Fruit fly (Drosophila melanogaster): ENCODE measurements around the gene CG42692.

Gene CG42692

DNA sequence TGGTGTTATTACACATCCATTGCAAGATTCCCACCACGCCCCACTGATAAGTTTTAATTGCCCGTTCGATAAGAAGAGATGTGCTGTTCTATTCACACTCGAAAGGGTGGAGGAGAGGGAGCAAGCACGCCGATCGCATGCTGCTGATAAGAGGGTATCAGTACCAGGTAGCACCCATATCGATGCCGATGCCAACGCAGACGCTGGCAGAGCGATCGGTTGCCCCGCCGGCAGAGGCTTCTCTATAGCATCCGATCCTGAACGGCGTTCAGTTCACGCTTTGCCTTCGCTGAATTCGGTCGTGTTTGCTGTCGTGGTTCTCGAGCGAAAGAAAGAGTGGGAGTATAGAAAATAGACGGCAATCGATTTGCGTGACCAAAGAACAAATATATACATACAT, 5.6 kb downstream of the CG42692 start (continued):
- TF ChIP-seq CG7987 (GFP tag; optimal IDR thresholded peaks at IDR 0.05): peak; percentile 72
- no peak for TF ChIP-seq oc (tag; optimal IDR thresholded peaks at IDR 0.05)
- no peak for TF ChIP-seq CG1602 (GFP tag; optimal IDR thresholded peaks at IDR 0.05)
- TF ChIP-seq Nf-YC (tag; optimal IDR thresholded peaks at IDR 0.05): no peak
- no peak for TF ChIP-seq otp (GFP tag; IDR thresholded peaks at IDR 0.05)
- TF ChIP-seq CG9932 (GFP tag; IDR thresholded peaks at IDR 0.05): no peak
- TF ChIP-seq CG1233 (GFP tag; optimal IDR thresholded peaks at IDR 0.05): no peak
- TF ChIP-seq CG1024 (GFP tag; IDR thresholded peaks at IDR 0.05): no peak
- no peak for TF ChIP-seq CG15011 (GFP tag; optimal IDR thresholded peaks at IDR 0.05)
- no peak for TF ChIP-seq schlank (tag; optimal IDR thresholded peaks at IDR 0.05)
- no peak for TF ChIP-seq ro (GFP tag; IDR thresholded peaks at IDR 0.05)
- TF ChIP-seq Chrac-16 (GFP tag; optimal IDR thresholded peaks at IDR 0.05): no peak
- peak; percentile 37 for TF ChIP-seq sd (tag; optimal IDR thresholded peaks at IDR 0.05)
- TF ChIP-seq zfh2 (GFP tag; optimal IDR thresholded peaks at IDR 0.05): no peak
- TF ChIP-seq CG14441 (GFP tag; IDR thresholded peaks at IDR 0.05): 0 out of 2 replicates have a peak, but pooled peaks have one; percentile 7
- TF ChIP-seq seq (GFP tag; IDR thresholded peaks at IDR 0.05): no peak
- TF ChIP-seq Dbx (GFP tag; IDR thresholded peaks at IDR 0.05): 0 out of 3 replicates have a peak, but pooled peaks have one; percentile 42
- no peak for TF ChIP-seq CG10431 (GFP tag; optimal IDR thresholded peaks at IDR 0.05)
- TF ChIP-seq gt (GFP tag; IDR thresholded peaks at IDR 0.05): no peak
- no peak for TF ChIP-seq Kr (GFP tag; optimal IDR thresholded peaks at IDR 0.05)
- no peak for TF ChIP-seq CG6765 (GFP tag; optimal IDR thresholded peaks at IDR 0.05)
- no peak for TF ChIP-seq lola (GFP tag; optimal IDR thresholded peaks at IDR 0.05)
- TF ChIP-seq CkIIα-i1 (GFP tag; IDR thresholded peaks at IDR 0.05): no peak
- TF ChIP-seq croc (GFP tag; conservative IDR thresholded peaks at IDR 0.05): no peak
- TF ChIP-seq zfh1 (GFP tag; IDR thresholded peaks at IDR 0.05): peak; percentile 57; the same call in 1 of the 3 replicates
- TF ChIP-seq gce (GFP tag; IDR thresholded peaks at IDR 0.05): no peak
- TF ChIP-seq her (GFP tag; optimal IDR thresholded peaks at IDR 0.05): peak; percentile 19
- no peak for TF ChIP-seq CG9609 (GFP tag; optimal IDR thresholded peaks at IDR 0.05)
- no peak for TF ChIP-seq CG3726 (GFP tag; IDR thresholded peaks at IDR 0.05)
- TF ChIP-seq Eip74EF (GFP tag; optimal IDR thresholded peaks at IDR 0.05): no peak
- TF ChIP-seq caup (GFP tag; optimal IDR thresholded peaks at IDR 0.05; ENCODE audit: severe bottlenecking): peak; percentile 51
- no peak for TF ChIP-seq nmo (GFP tag; optimal IDR thresholded peaks at IDR 0.05)
- no peak for TF ChIP-seq lmd (GFP tag; IDR thresholded peaks at IDR 0.05)
- no peak for TF ChIP-seq stc (GFP tag; IDR thresholded peaks at IDR 0.05)
- no peak for TF ChIP-seq CG9817 (tag; optimal IDR thresholded peaks at IDR 0.05)
- no peak for TF ChIP-seq CG6813 (GFP tag; optimal IDR thresholded peaks at IDR 0.05)
- TF ChIP-seq Vsx1 (GFP tag; optimal IDR thresholded peaks at IDR 0.05): peak; percentile 11
- no peak for TF ChIP-seq jing (GFP tag; optimal IDR thresholded peaks at IDR 0.05)
- no peak; the same call in 1 of the 3 replicates for TF ChIP-seq sr (GFP tag; IDR thresholded peaks at IDR 0.05)
- no peak for TF ChIP-seq run (tag; optimal IDR thresholded peaks at IDR 0.05)
- no peak for TF ChIP-seq CG8924 (tag; optimal IDR thresholded peaks at IDR 0.05)
- no peak for TF ChIP-seq Xbp1 (GFP tag; optimal IDR thresholded peaks at IDR 0.05)
- TF ChIP-seq Fer2 (tag; optimal IDR thresholded peaks at IDR 0.05): no peak
- TF ChIP-seq Atf-2 (GFP tag; optimal IDR thresholded peaks at IDR 0.05): no peak
- no peak for TF ChIP-seq Sox100B (GFP tag; optimal IDR thresholded peaks at IDR 0.05)
- no peak for TF ChIP-seq tx (GFP tag; optimal IDR thresholded peaks at IDR 0.05)
- peak; percentile 91 for TF ChIP-seq sug (tag; optimal IDR thresholded peaks at IDR 0.05)
- no peak for TF ChIP-seq CG13287 (GFP tag; IDR thresholded peaks at IDR 0.05; ENCODE audit: partially characterized antibody)
- no peak for TF ChIP-seq CG3847 (GFP tag; IDR thresholded peaks at IDR 0.05)
- no peak for TF ChIP-seq bbx (GFP tag; IDR thresholded peaks at IDR 0.05; ENCODE audit: partially characterized antibody)
- TF ChIP-seq PHDP (tag; optimal IDR thresholded peaks at IDR 0.05): no peak
